Worm (Caenorhabditis elegans) whole organism, mixed stage, embryonic: ENCODE data around the gene perm-5.

Experiments
- lin-13 ChIP-seq: fragments of 150-350 bp; optimal IDR thresholded peaks from 2 replicates; lab custom pipeline; 2014; ENCODE audit warnings: missing biosample characterization, missing genetic modification characterization
- mab-5 ChIP-seq: fragments of 150-350 bp; optimal IDR thresholded peaks from 2 replicates; lab custom pipeline; 2014; ENCODE audit warnings: missing biosample characterization, missing genetic modification characterization
- nhr-2 ChIP-seq: fragments of 150-350 bp; optimal IDR thresholded peaks from 2 replicates; lab custom pipeline; 2014; ENCODE audit warnings: missing biosample characterization, missing genetic modification characterization
- nhr-76 ChIP-seq: sonication (generic microtip); optimal IDR thresholded peaks from 2 replicates; lab custom pipeline; 2017; ENCODE audit warnings: missing biosample characterization, missing genetic modification characterization
- snpc-4 ChIP-seq: fragments of 150-350 bp; optimal IDR thresholded peaks from 2 replicates; lab custom pipeline; 2014; ENCODE audit warnings: missing biosample characterization, missing genetic modification characterization
- tbx-8 ChIP-seq: fragments of 200-800 bp; sonication (Bioruptor generic); optimal IDR thresholded peaks from 2 replicates; lab custom pipeline; 2018; ENCODE audit warnings: mild to moderate bottlenecking, missing genetic modification characterization, moderate library complexity, missing compliant biosample characterization
- unc-120 ChIP-seq: sonication (generic microtip); optimal IDR thresholded peaks from 2 replicates; lab custom pipeline; 2017; ENCODE audit warnings: missing genetic modification characterization, missing compliant biosample characterization; ENCODE audit not compliant: poor library complexity, severe bottlenecking
- unc-62 ChIP-seq: fragments of 150-350 bp; optimal IDR thresholded peaks from 2 replicates; lab custom pipeline; 2014; ENCODE audit warnings: missing biosample characterization, missing genetic modification reagents, missing genetic modification characterization
- zip-8 ChIP-seq: fragments of 150-350 bp; optimal IDR thresholded peaks from 2 replicates; lab custom pipeline; 2014; ENCODE audit warnings: missing biosample characterization, missing genetic modification characterization

DNA sequence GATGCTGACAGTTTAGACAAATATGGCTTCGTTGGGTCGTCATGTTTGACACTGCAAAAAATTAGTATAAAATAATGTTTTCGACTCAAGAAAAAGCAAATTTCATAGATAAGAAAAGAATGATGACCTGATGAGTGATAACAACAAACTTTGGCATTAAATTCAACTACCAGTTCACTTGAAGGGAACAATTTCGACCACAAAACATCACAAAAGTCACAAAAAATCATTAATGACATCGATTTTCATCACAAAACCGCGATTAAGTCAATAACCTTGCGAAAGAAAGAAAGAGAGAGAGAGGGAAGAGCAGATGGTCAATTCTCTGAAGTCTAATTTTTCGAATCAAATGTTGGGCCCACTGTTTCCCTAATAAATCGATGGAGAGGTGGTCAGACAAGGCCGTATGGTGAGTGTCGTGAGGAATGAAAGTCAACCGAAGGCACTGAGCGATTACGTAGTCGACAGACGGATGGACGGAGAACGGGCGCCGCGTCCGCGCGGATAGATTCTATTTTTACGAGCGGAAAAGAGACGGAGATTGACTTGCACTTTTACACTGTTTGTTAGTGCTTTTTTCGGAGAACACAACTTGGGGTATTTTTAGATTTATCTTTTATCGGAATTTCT, 38.8 kb downstream of the perm-5 start, which contains the start of gene bec-1:
- no peak for TF ChIP-seq unc-120 (tag; lab: Kevin White, UChicago)
- no peak for TF ChIP-seq unc-62
- TF ChIP-seq snpc-4 (tag; lab: Kevin White, UChicago) = no peak
- TF ChIP-seq lin-13 (tag; lab: Kevin White, UChicago) = no peak
- TF ChIP-seq zip-8 (tag; lab: Kevin White, UChicago) = no peak
- TF ChIP-seq nhr-2 (tag; lab: Kevin White, UChicago) = no peak
- no peak for TF ChIP-seq mab-5 (tag; lab: Kevin White, UChicago)
- TF ChIP-seq nhr-76 = no peak
- no peak for TF ChIP-seq tbx-8 (GFP tag; lab: Kevin White, UChicago)
